Fruit fly (Drosophila melanogaster) whole organism, adult: ENCODE results near the gene jigr1.

Experiments used
- CG11617 ChIP-seq: fragments of 200-800 bp; sonication (Bioruptor generic); optimal IDR thresholded peaks from 2 replicates; lab custom pipeline; 2017; ENCODE audit warnings: mild to moderate bottlenecking, missing biosample characterization, missing genetic modification reagents, missing genetic modification characterization
- CG12768 ChIP-seq: fragments of 200-800 bp; sonication (Bioruptor generic); optimal IDR thresholded peaks from 2 replicates; lab custom pipeline; 2017; ENCODE audit warnings: missing biosample characterization, missing genetic modification characterization, mild to moderate bottlenecking, moderate library complexity, missing genetic modification reagents
- CG14711 ChIP-seq: fragments of 200-800 bp; sonication (Bioruptor generic); optimal IDR thresholded peaks from 2 replicates; lab custom pipeline; 2018; ENCODE audit warnings: missing biosample characterization, mild to moderate bottlenecking, missing genetic modification characterization, moderate library complexity
- CG1620 ChIP-seq: fragments of 200-800 bp; sonication (Bioruptor generic); optimal IDR thresholded peaks from 2 replicates; lab custom pipeline; 2016; ENCODE audit warnings: missing biosample characterization, missing genetic modification characterization
- CG33017 ChIP-seq: fragments of 200-800 bp; sonication (Bioruptor generic); optimal IDR thresholded peaks from 2 replicates; lab custom pipeline; 2018; ENCODE audit warnings: missing biosample characterization, mild to moderate bottlenecking, missing genetic modification characterization, moderate library complexity
- CG5204 ChIP-seq: fragments of 200-800 bp; sonication (Bioruptor generic); optimal IDR thresholded peaks from 2 replicates; lab custom pipeline; 2016; ENCODE audit warnings: missing biosample characterization, missing genetic modification characterization
- CG7045 ChIP-seq: fragments of 200-800 bp; sonication (Bioruptor generic); optimal IDR thresholded peaks from 2 replicates; lab custom pipeline; 2017; ENCODE audit warnings: missing biosample characterization, mild to moderate bottlenecking, missing genetic modification characterization
- CG7101 ChIP-seq: fragments of 200-800 bp; sonication (Bioruptor generic); optimal IDR thresholded peaks from 2 replicates; lab custom pipeline; 2018; ENCODE audit warnings: missing biosample characterization, mild to moderate bottlenecking, missing genetic modification characterization, moderate library complexity
- Clk ChIP-seq: fragments of 200-800 bp; sonication (Bioruptor generic); optimal IDR thresholded peaks from 2 replicates; lab custom pipeline; 2017; ENCODE audit warnings: missing biosample characterization, missing genetic modification characterization
- Crg-1 ChIP-seq: fragments of 200-800 bp; sonication (Bioruptor generic); optimal IDR thresholded peaks from 2 replicates; lab custom pipeline; 2016; ENCODE audit warnings: missing biosample characterization, missing genetic modification characterization
- Hr96 ChIP-seq: fragments of 200-800 bp; sonication (Bioruptor generic); optimal IDR thresholded peaks from 2 replicates; lab custom pipeline; 2016; ENCODE audit warnings: missing biosample characterization, missing genetic modification characterization
- Mnt ChIP-seq: fragments of 200-800 bp; sonication (Bioruptor generic); optimal IDR thresholded peaks from 2 replicates; lab custom pipeline; 2016; ENCODE audit warnings: missing biosample characterization, mild to moderate bottlenecking, missing genetic modification characterization
- bab1 ChIP-seq: fragments of 200-800 bp; sonication (Bioruptor generic); optimal IDR thresholded peaks from 3 replicates; lab custom pipeline; 2019; ENCODE audit warnings: missing biosample characterization, mild to moderate bottlenecking, missing genetic modification characterization, moderate library complexity
- cic ChIP-seq: fragments of 200-800 bp; sonication (Bioruptor generic); optimal IDR thresholded peaks from 2 replicates; lab custom pipeline; 2017; ENCODE audit warnings: missing biosample characterization, mild to moderate bottlenecking, missing genetic modification characterization, moderate library complexity
- cnc ChIP-seq, 2 experiments: fragments of >200 bp; optimal IDR thresholded peaks; 2 replicates each; lab custom pipeline; 2017
- kay ChIP-seq: fragments of 200-800 bp; sonication (Bioruptor generic); peaks from one replicate; lab custom pipeline; 2016; ENCODE audit warnings: missing biosample characterization, missing genetic modification characterization, borderline replicate concordance
- ovo ChIP-seq: fragments of 200-800 bp; sonication (Bioruptor generic); optimal IDR thresholded peaks from 2 replicates; lab custom pipeline; 2016; ENCODE audit warnings: missing biosample characterization, missing genetic modification characterization
- pad ChIP-seq: fragments of 200-800 bp; sonication (Bioruptor generic); optimal IDR thresholded peaks from 3 replicates; lab custom pipeline; 2017; ENCODE audit warnings: missing biosample characterization, missing genetic modification characterization, mild to moderate bottlenecking, moderate library complexity, missing genetic modification reagents
- tj ChIP-seq: fragments of 200-800 bp; sonication (Bioruptor generic); optimal IDR thresholded peaks from 3 replicates; lab custom pipeline; 2017; ENCODE audit warnings: missing biosample characterization, mild to moderate bottlenecking, missing genetic modification characterization, moderate library complexity
- toe ChIP-seq: fragments of 200-800 bp; sonication (Bioruptor generic); optimal IDR thresholded peaks from 2 replicates; lab custom pipeline; 2016; ENCODE audit warnings: missing biosample characterization, missing genetic modification characterization

Gene jigr1

DNA sequence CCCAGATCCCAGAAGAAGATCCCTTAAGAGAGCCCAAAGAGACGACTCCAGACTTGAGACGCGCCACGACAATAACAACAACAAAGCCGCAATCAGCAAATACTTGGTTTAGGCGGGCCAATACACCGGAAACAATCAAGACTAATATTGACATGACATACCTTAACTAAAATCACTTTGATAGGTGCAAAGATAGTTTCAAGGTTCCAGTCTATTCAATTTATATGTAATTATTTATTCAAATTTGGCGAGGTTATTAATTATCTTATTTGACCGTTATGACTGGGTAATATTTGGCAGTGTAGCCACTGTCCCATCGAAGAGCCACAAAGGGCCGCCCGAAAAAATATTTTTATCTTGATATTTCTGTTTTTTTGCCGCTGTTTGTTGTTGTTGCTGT lies 2.8 kb downstream of the jigr1 start:
- TF ChIP-seq tj (GFP tag; lab: Kevin White, UChicago) (peak; percentile 53), CG14711 (tag; lab: Kevin White, UChicago) (peak; percentile 6), Hr96 (GFP tag; lab: Kevin White, UChicago) (no peak), Clk (GFP tag; lab: Kevin White, UChicago) (no peak), bab1 (GFP tag; lab: Kevin White, UChicago) (peak; percentile 77)

DNA sequence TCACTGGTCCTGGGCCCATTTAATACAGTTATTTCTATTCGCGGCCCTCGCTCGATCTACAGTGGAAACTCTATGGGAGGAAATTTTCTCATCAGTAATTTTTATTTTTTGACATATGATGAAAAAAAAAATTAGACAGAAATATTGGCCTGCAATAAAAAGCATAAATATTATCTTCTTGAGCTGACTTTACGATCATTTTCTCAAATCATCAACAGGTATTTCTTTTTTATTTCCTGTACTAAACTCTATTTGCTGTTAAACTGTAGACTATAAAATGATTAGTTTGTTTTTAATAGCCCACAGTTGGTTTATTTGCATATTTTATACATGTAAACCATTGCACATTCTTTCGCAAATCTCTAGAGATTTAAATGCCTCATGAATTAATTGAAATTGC lies 6.5 kb downstream of the jigr1 start:
- no peak for TF ChIP-seq Clk (GFP tag; lab: Kevin White, UChicago)
- TF ChIP-seq CG5204 (GFP tag; lab: Kevin White, UChicago), result no peak
- no peak for TF ChIP-seq CG11617 (GFP tag; lab: Kevin White, UChicago)

DNA sequence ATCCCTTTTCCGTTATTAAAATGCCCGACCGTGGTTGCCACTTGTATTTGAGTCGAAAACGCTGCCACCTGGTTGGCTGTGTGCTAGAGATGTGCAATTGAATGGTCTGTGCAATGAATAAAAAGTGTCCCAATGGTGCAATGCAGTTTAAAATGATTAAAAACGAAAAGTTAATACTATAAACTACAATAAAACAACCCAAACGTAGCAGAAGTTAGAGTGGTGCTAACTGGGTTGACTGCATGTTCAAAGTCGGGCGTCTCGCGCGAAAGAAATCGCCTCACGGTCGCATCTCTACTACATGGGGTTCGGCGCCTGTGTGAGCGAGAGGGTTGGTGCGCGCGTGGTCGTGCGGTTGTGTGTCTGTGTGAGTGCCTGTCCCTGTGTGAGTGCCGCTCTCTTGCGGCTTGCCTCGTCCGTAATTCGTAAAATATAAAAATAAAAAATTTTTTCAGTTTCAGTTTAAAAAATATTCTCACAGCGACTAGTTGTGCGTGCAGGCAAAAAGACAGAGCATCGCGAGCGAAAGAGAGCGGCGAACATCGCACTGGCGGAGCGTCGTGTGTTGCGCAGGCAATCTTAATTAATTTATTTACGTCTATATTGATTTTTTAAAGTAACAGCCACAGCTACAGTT lies 9.4 kb downstream of the jigr1 start:
- peak; percentile 90 for TF ChIP-seq CG5204 (GFP tag; lab: Kevin White, UChicago)
- TF ChIP-seq CG7045 (GFP tag; lab: Kevin White, UChicago), result peak; percentile 90
- peak; percentile 96 for TF ChIP-seq toe (GFP tag; lab: Kevin White, UChicago)
- peak; percentile 93 for TF ChIP-seq bab1 (GFP tag; lab: Kevin White, UChicago)
- peak; percentile 89 for TF ChIP-seq CG1620 (GFP tag; lab: Kevin White, UChicago)
- TF ChIP-seq CG11617 (GFP tag; lab: Kevin White, UChicago), result peak; percentile 86
- TF ChIP-seq Crg-1 (GFP tag; lab: Kevin White, UChicago), result peak; percentile 94
- peak; percentile 86 for TF ChIP-seq Clk (GFP tag; lab: Kevin White, UChicago)
- peak; percentile 100 for TF ChIP-seq cic (GFP tag; lab: Kevin White, UChicago)
- TF ChIP-seq tj (GFP tag; lab: Kevin White, UChicago), result peak; percentile 61
- peak; percentile 84 for TF ChIP-seq pad
- TF ChIP-seq cnc (optimal IDR thresholded peaks at IDR 0.05; lab: Kevin White, UChicago), result no peak
- TF ChIP-seq CG33017, result peak; percentile 83
- no peak for TF ChIP-seq kay (GFP tag; lab: Kevin White, UChicago)
- TF ChIP-seq Hr96 (GFP tag; lab: Kevin White, UChicago), result peak; percentile 94
- peak; percentile 90 for TF ChIP-seq Mnt (GFP tag; lab: Kevin White, UChicago)
- peak; percentile 83 for TF ChIP-seq CG14711 (tag; lab: Kevin White, UChicago)
- TF ChIP-seq CG12768 (GFP tag; lab: Kevin White, UChicago), result peak; percentile 91
- TF ChIP-seq CG7101 (tag; lab: Kevin White, UChicago), result peak; percentile 89
- peak; percentile 86 for TF ChIP-seq ovo (GFP tag; lab: Kevin White, UChicago)

DNA sequence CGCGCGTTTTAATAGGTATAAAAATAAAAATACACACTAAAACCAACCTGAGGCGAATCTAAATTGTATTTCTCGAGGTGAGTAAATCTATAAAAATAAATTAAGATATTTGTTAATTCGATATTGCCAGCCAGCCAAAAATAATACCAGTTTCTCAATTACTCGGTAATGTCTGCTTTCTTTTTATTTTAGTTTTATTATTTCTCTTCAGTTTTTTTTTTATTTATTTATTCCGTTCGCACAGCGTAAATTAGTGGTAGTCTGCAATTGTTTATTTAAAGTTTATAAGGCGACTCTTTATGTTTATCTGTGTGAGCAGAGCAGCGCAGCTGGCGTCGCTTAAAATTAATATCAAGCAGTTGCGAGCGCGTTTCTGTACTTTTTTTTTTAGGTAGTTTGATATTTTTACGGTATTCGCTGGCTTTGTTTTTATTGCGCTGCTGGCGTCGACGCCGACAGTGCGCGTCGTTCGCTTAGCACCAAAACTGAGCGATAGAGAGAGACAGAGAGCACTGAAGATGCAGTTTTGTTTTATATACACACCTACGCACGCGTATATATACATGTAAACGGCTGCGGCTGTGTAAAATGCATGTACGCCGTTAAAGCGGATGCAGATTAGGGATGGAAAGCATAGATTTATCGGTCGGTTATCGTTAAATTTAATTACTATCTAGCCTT lies 10.1 kb downstream of the jigr1 start:
- TF ChIP-seq cic (GFP tag; lab: Kevin White, UChicago), result peak; percentile 56
- peak; percentile 42 for TF ChIP-seq toe (GFP tag; lab: Kevin White, UChicago)
- TF ChIP-seq CG12768 (GFP tag; lab: Kevin White, UChicago), result peak; percentile 79
- peak; percentile 49 for TF ChIP-seq ovo (GFP tag; lab: Kevin White, UChicago)
- no peak for TF ChIP-seq cnc (optimal IDR thresholded peaks at IDR 0.05; lab: Kevin White, UChicago)
- peak; percentile 50 for TF ChIP-seq tj (GFP tag; lab: Kevin White, UChicago)
- TF ChIP-seq CG7101 (tag; lab: Kevin White, UChicago), result peak; percentile 41
- TF ChIP-seq Hr96 (GFP tag; lab: Kevin White, UChicago), result peak; percentile 50
- TF ChIP-seq CG5204 (GFP tag; lab: Kevin White, UChicago), result no peak
- TF ChIP-seq CG14711 (tag; lab: Kevin White, UChicago), result peak; percentile 3
- no peak for TF ChIP-seq CG1620 (GFP tag; lab: Kevin White, UChicago)
- TF ChIP-seq CG33017, result peak; percentile 41
- no peak for TF ChIP-seq Clk (GFP tag; lab: Kevin White, UChicago)
- TF ChIP-seq bab1 (GFP tag; lab: Kevin White, UChicago), result peak; percentile 42
- TF ChIP-seq CG7045 (GFP tag; lab: Kevin White, UChicago), result no peak
- peak; percentile 52 for TF ChIP-seq CG11617 (GFP tag; lab: Kevin White, UChicago)
- TF ChIP-seq Crg-1 (GFP tag; lab: Kevin White, UChicago), result no peak
- peak; percentile 95 for TF ChIP-seq kay (GFP tag; lab: Kevin White, UChicago)
- TF ChIP-seq pad, result no peak
- peak; percentile 33 for TF ChIP-seq Mnt (GFP tag; lab: Kevin White, UChicago)

DNA sequence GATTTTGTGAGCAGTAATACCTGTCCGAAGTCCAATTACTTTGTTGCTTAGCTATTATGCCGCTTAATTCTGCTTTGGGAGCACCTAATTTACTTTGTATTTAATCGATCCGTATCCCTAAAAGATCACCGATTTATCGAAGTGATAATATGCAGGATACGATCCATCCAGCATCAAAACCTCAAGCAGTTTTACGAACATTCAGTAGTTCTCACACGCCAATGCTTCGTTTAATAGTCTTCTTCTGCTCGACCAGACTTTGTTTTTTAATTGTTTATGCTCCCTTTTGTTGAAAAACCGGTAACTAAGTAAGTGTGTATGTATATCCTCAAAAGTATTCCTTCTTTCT lies 10.6 kb downstream of the jigr1 start:
- TF ChIP-seq Clk (GFP tag; lab: Kevin White, UChicago) (no peak), pad (no peak), Mnt (GFP tag; lab: Kevin White, UChicago) (no peak), ovo (GFP tag; lab: Kevin White, UChicago) (no peak), bab1 (GFP tag; lab: Kevin White, UChicago) (no peak), CG7045 (GFP tag; lab: Kevin White, UChicago) (no peak), CG11617 (GFP tag; lab: Kevin White, UChicago) (no peak), Hr96 (GFP tag; lab: Kevin White, UChicago) (no peak), CG5204 (GFP tag; lab: Kevin White, UChicago) (no peak), toe (GFP tag; lab: Kevin White, UChicago) (no peak), kay (GFP tag; lab: Kevin White, UChicago) (no peak), CG14711 (tag; lab: Kevin White, UChicago) (no peak), cic (GFP tag; lab: Kevin White, UChicago) (no peak), cnc (optimal IDR thresholded peaks at IDR 0.05; lab: Kevin White, UChicago) (no peak), tj (GFP tag; lab: Kevin White, UChicago) (no peak), CG1620 (GFP tag; lab: Kevin White, UChicago) (no peak), CG12768 (GFP tag; lab: Kevin White, UChicago) (no peak)
